Worm (Caenorhabditis elegans) whole organism, L3 larva: ENCODE measurements around the gene clec-182.

ENCODE experiments used
- R02D3.7 ChIP-seq: fragments of 150-350 bp; optimal IDR thresholded peaks from 2 replicates; lab custom pipeline; 2014; ENCODE audit warnings: missing biosample characterization, missing genetic modification characterization
- aly-2 ChIP-seq: fragments of 150-350 bp; optimal IDR thresholded peaks from 2 replicates; lab custom pipeline; 2014; ENCODE audit warnings: missing biosample characterization, missing genetic modification characterization
- ceh-16 ChIP-seq: sonication (generic microtip); optimal IDR thresholded peaks from 2 replicates; lab custom pipeline; 2017; ENCODE audit warnings: missing biosample characterization, missing genetic modification characterization
- ceh-9 ChIP-seq: sonication (generic microtip); optimal IDR thresholded peaks from 2 replicates; lab custom pipeline; 2018; ENCODE audit warnings: missing biosample characterization, missing genetic modification characterization
- egl-27 ChIP-seq: sonication (generic microtip); optimal IDR thresholded peaks from 4 replicates; lab custom pipeline; 2017; ENCODE audit warnings: missing biosample characterization, missing genetic modification reagents, missing genetic modification characterization
- egl-5 ChIP-seq: fragments of 150-350 bp; optimal IDR thresholded peaks from 2 replicates; lab custom pipeline; 2017; ENCODE audit warnings: missing biosample characterization, missing genetic modification reagents, missing genetic modification characterization, inconsistent platforms
- elt-1 ChIP-seq: fragments of 150-350 bp; optimal IDR thresholded peaks from 2 replicates; lab custom pipeline; 2014; ENCODE audit warnings: missing biosample characterization, missing genetic modification characterization
- elt-2 ChIP-seq: sonication (generic microtip); optimal IDR thresholded peaks from 2 replicates; lab custom pipeline; 2016; ENCODE audit warnings: missing genetic modification reagents, mild to moderate bottlenecking, missing genetic modification characterization, missing compliant biosample characterization
- eor-1 ChIP-seq, 2 experiments: fragments of 150-350 bp; optimal IDR thresholded peaks; 2 replicates each; lab custom pipeline; 2014 to 2018; ENCODE audit warnings: missing biosample characterization in 2 of 2, missing genetic modification characterization in 2 of 2
- fkh-10 ChIP-seq: sonication (generic microtip); optimal IDR thresholded peaks from 2 replicates; lab custom pipeline; 2017; ENCODE audit warnings: missing biosample characterization, missing genetic modification reagents, missing genetic modification characterization
- fkh-2 ChIP-seq: fragments of 150-350 bp; optimal IDR thresholded peaks from 2 replicates; lab custom pipeline; 2014; ENCODE audit warnings: missing biosample characterization, missing genetic modification reagents, missing genetic modification characterization
- hmg-11 ChIP-seq: sonication (generic microtip); optimal IDR thresholded peaks from 2 replicates; lab custom pipeline; 2016; ENCODE audit warnings: missing genetic modification characterization, missing compliant biosample characterization
- jun-1 ChIP-seq: fragments of 150-350 bp; optimal IDR thresholded peaks from 2 replicates; lab custom pipeline; 2014; ENCODE audit warnings: missing biosample characterization, missing genetic modification reagents, missing genetic modification characterization
- lin-15B ChIP-seq: fragments of 150-350 bp; optimal IDR thresholded peaks from 2 replicates; lab custom pipeline; 2014; ENCODE audit warnings: missing biosample characterization, missing genetic modification characterization
- lin-39 ChIP-seq: fragments of 150-350 bp; optimal IDR thresholded peaks from 2 replicates; lab custom pipeline; 2018; ENCODE audit warnings: missing biosample characterization, missing genetic modification reagents, missing genetic modification characterization
- lsy-12 ChIP-seq: sonication (generic microtip); optimal IDR thresholded peaks from 2 replicates; lab custom pipeline; 2016; ENCODE audit warnings: mild to moderate bottlenecking, missing genetic modification characterization, missing compliant biosample characterization
- mdl-1 ChIP-seq: fragments of 150-350 bp; optimal IDR thresholded peaks from 2 replicates; lab custom pipeline; 2014; ENCODE audit warnings: missing biosample characterization, missing genetic modification characterization
- nhr-12 ChIP-seq: fragments of 150-350 bp; optimal IDR thresholded peaks from 2 replicates; lab custom pipeline; 2014; ENCODE audit warnings: missing biosample characterization, missing genetic modification characterization
- nhr-25 ChIP-seq: sonication (generic microtip); optimal IDR thresholded peaks from 2 replicates; lab custom pipeline; 2017; ENCODE audit warnings: missing biosample characterization, missing genetic modification characterization
- nhr-28 ChIP-seq: fragments of 150-350 bp; optimal IDR thresholded peaks from 2 replicates; lab custom pipeline; 2014; ENCODE audit warnings: missing biosample characterization, missing genetic modification characterization
- nhr-43 ChIP-seq: sonication (generic microtip); optimal IDR thresholded peaks from 2 replicates; lab custom pipeline; 2016; ENCODE audit warnings: mild to moderate bottlenecking, missing genetic modification characterization, missing compliant biosample characterization; ENCODE audit not compliant: poor library complexity, severe bottlenecking
- nhr-76 ChIP-seq: fragments of 150-350 bp; sonication (generic microtip); optimal IDR thresholded peaks from 5 replicates; lab custom pipeline; 2014; ENCODE audit warnings: missing biosample characterization, missing genetic modification characterization
- nhr-77 ChIP-seq: fragments of 150-350 bp; optimal IDR thresholded peaks from 2 replicates; lab custom pipeline; 2014; ENCODE audit warnings: missing biosample characterization, missing genetic modification characterization
- pha-4 ChIP-seq: fragments of 150-350 bp; optimal IDR thresholded peaks from 2 replicates; lab custom pipeline; 2014; ENCODE audit warnings: missing biosample characterization, missing genetic modification reagents, missing genetic modification characterization
- pqm-1 ChIP-seq: fragments of 150-350 bp; optimal IDR thresholded peaks from 2 replicates; lab custom pipeline; 2017; ENCODE audit warnings: missing biosample characterization, missing genetic modification characterization, inconsistent platforms
- sea-2 ChIP-seq: fragments of 150-350 bp; sonication (generic microtip); optimal IDR thresholded peaks from 4 replicates; lab custom pipeline; 2014; ENCODE audit warnings: missing biosample characterization, missing genetic modification reagents, missing genetic modification characterization
- skn-1 ChIP-seq: fragments of 150-350 bp; optimal IDR thresholded peaks from 2 replicates; lab custom pipeline; 2014; ENCODE audit warnings: missing biosample characterization, missing genetic modification characterization
- tbx-2 ChIP-seq: sonication (generic microtip); optimal IDR thresholded peaks from 2 replicates; lab custom pipeline; 2016; ENCODE audit warnings: mild to moderate bottlenecking, missing genetic modification characterization, missing compliant biosample characterization
- unc-39 ChIP-seq: sonication (generic microtip); optimal IDR thresholded peaks from 4 replicates; lab custom pipeline; 2017; ENCODE audit warnings: missing biosample characterization, missing genetic modification characterization
- ztf-11 ChIP-seq: fragments of 150-350 bp; optimal IDR thresholded peaks from 2 replicates; lab custom pipeline; 2014; ENCODE audit warnings: missing biosample characterization, missing genetic modification characterization
- ztf-4 ChIP-seq: fragments of 150-350 bp; optimal IDR thresholded peaks from 2 replicates; lab custom pipeline; 2014; ENCODE audit warnings: missing biosample characterization, missing genetic modification characterization

clec-182 gene

DNA sequence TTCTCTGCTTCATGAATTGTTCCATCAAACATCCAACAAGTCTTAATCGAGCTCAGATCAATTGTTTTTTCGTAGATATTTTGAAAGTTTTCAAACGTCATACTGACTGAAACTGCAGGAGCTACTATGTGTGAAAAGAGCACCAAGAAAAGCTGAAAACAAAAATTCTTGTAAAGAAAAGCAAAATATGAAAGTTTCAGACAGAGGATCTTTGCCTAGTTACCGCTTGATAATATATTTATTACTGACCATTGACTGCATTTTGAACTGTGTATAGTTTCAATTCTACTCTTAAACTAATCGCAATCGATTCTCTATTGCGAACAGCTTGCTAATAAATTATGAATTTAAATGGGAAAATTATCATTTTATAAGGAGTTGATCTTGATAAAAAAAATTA lies at the start of gene clec-182:
TSS of gene clec-182 (minus strand) at position 101 of the 400 bp plus-strand sequence.
- TF ChIP-seq fkh-10 (GFP tag; lab: Kevin White, UChicago) (no peak), mdl-1 (tag; lab: Kevin White, UChicago) (no peak), ztf-4 (tag; lab: Kevin White, UChicago) (no peak), eor-1 (tag; optimal IDR thresholded peaks at IDR 0.05; lab: Kevin White, UChicago) (no peak), egl-27 (tag; lab: Kevin White, UChicago) (no peak), ceh-9 (no peak), R02D3.7 (tag; lab: Kevin White, UChicago) (no peak), nhr-76 (tag; lab: Kevin White, UChicago) (no peak), elt-1 (tag; lab: Kevin White, UChicago) (no peak), fkh-2 (tag; lab: Kevin White, UChicago) (no peak), pha-4 (tag; lab: Kevin White, UChicago) (no peak), unc-39 (tag; lab: Kevin White, UChicago) (no peak)

DNA sequence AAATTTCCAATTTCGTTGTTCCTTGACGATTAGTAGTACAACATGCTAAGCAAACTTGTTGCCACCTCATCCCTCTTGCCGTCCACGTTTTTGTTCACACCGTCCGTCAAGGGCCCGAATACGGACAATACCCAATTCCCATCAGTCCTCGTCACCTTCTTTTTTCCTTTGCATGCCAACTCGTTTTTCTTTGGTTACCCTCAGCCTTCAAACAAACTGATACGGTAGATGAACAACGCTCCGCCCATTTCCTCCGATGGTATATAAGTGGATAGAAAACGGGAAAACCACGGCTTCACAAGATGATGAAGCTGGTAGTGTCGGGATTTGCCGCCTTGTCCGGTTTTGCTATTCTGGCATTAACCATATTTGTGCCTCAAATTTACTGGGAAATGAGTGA lies 49.8 kb upstream of the clec-182 start, which contains the start of gene col-118:
TSS of gene col-118 (plus strand) at position 301 of the 400 bp plus-strand sequence.
- TF ChIP-seq ztf-11 (no peak), lsy-12 (no peak)
- TF ChIP-seq, all 47 proteins: peak for 0

DNA sequence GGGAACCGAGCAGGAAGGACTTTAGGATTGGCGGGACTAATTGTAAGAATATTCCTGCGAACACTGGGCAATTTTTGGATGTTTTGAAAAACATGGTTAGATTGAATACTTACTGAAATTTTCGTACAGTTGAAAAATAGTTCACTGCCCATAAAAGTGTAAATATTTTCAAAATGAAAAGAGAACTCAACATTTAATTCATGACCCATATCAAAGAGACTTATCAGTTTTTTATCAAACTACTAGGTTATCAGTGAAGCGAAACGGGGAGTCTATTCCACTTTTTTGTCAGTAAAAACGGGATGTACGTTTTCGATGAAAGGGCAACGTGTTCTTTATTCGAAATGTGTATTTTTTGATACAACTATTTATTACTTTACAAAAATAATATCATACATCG lies 47.8 kb upstream of the clec-182 start:
- peak; percentile 81 for TF ChIP-seq elt-2 (tag; lab: Kevin White, UChicago)
- TF ChIP-seq fkh-2 (tag; lab: Kevin White, UChicago): no peak
- peak; percentile 23 for TF ChIP-seq pha-4 (tag; lab: Kevin White, UChicago)
- no peak for TF ChIP-seq ztf-4 (tag; lab: Kevin White, UChicago)
- TF ChIP-seq pqm-1 (tag; lab: Kevin White, UChicago): peak; percentile 55
- TF ChIP-seq tbx-2 (tag; lab: Kevin White, UChicago): no peak
- no peak for TF ChIP-seq aly-2
- TF ChIP-seq ztf-11: no peak
- peak; percentile 4 for TF ChIP-seq jun-1 (tag; lab: Kevin White, UChicago)
- no peak for TF ChIP-seq sea-2 (GFP tag; lab: Kevin White, UChicago)
- TF ChIP-seq nhr-43: no peak

DNA sequence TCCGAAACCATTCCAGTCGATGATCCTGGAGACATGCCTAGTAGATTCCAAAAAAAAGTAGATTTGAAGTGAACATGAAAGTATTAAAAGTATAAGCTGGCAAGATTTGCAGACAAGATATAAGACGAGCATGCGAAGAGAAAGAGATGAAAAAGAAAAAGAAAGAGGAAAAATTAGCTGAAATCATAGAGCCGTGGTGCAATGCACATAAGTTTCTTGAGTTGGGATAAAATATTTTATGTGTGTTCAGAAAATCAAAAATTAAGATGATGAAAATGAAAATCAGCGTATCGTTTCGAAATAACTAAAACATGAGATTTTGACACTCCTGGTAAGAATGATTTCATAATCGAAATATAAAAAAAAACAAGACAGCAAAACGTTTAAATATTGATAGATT lies 46.3 kb upstream of the clec-182 start, which contains the start of gene T11B7.2:
TSS of gene T11B7.2 (minus strand) at position 101 of the 400 bp plus-strand sequence.
- TF ChIP-seq fkh-10 (GFP tag; lab: Kevin White, UChicago) (no peak), lin-15B (tag; lab: Kevin White, UChicago) (no peak), ztf-11 (no peak), nhr-76 (tag; lab: Kevin White, UChicago) (no peak), nhr-25 (tag; lab: Kevin White, UChicago) (no peak), ceh-9 (no peak), skn-1 (tag; lab: Kevin White, UChicago) (no peak), nhr-12 (tag; lab: Kevin White, UChicago) (no peak), unc-39 (tag; lab: Kevin White, UChicago) (no peak), egl-5 (tag; lab: Kevin White, UChicago) (no peak), lsy-12 (no peak), R02D3.7 (tag; lab: Kevin White, UChicago) (no peak), elt-2 (tag; lab: Kevin White, UChicago) (no peak), pha-4 (tag; lab: Kevin White, UChicago) (no peak), pqm-1 (tag; lab: Kevin White, UChicago) (no peak), jun-1 (tag; lab: Kevin White, UChicago) (no peak), ceh-16 (tag; lab: Kevin White, UChicago) (no peak), nhr-77 (tag; lab: Kevin White, UChicago) (no peak), hmg-11 (tag; lab: Kevin White, UChicago) (no peak), nhr-28 (tag; lab: Kevin White, UChicago) (no peak)

DNA sequence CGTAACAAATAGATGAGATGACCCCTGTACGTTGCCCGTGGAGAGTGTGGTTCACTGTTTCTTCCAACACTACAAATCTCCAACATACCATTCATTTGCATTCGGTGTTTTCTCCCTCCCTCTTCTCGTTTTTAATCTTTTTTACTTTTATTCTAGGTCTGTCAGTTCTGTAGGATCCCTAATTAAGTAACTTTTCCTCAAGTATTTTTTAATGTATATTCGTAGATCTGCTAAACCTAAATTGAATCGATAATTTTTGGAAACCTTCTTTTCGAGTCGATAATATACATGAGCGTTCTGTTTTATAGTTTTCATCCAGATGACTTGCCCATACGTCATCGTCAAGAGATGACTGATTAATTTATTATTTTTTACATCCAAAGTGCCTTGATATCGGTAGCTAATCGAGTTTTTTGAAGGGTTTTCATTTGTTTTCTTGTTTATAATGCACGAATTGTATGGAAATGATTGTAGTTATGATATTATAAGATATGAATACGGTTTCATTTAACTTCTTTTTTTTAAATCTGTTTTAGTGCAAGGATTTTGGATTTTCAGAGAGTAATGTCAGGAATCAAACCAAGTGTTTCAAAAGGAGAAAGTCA lies 42.1 kb upstream of the clec-182 start, which contains the start of the genes T28C6.11 and T11B7.1:
TSS of gene T28C6.11 (minus strand) at position 101 of the 605 bp plus-strand sequence.
TSS of gene T11B7.1 (plus strand) at position 555 of the 605 bp plus-strand sequence.
- TF ChIP-seq jun-1 (tag; lab: Kevin White, UChicago) (no peak), fkh-10 (GFP tag; lab: Kevin White, UChicago) (no peak), lin-39 (tag; lab: Kevin White, UChicago) (no peak)
